Fruit fly (Drosophila melanogaster): Measurements from ENCODE around the gene SF2.

The SF2 gene

DNA sequence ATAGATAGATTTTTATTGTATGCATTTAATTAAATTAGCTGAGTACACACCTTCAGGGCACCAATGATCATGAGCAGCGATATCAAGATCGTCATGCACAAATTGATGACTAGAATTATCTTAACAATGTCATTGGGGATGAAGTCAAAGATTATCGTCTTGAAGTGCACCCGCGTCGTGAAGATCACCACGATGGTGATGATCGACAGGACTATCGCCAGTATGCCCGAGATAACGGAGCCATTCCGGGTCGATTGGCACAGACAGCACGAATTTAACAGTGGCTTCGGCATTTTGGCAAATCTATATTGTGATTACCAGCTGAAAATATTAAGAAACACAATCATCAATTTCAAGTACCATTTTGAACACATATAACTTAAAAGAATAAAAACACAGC lies 10.3 kb upstream of the SF2 start:
- TF ChIP-seq fd96Ca (GFP tag; IDR thresholded peaks at IDR 0.05) = no peak
- TF ChIP-seq CG4496 (GFP tag; IDR thresholded peaks at IDR 0.05) = no peak

DNA sequence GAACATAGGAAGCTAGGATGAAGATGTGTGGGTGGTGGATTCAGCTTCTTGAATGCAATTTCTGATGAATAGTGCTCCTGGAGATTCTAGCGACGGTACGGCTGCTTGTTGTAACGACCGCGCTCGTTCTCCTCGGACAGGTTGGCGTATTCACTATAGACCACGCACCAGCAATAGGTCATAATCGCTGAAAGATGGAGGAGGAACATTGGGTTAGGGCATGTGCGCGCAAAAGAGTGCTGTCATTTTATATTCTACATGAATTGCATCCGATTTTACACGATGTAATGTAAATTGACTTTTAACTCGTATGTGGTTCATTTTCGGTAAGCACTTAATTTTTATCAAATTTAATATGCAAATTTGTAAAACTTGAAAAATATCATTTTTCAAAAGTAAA lies 9.3 kb upstream of the SF2 start:
- TF ChIP-seq CG34367 (tag; optimal IDR thresholded peaks at IDR 0.05) = no peak
- 0 out of 3 replicates have a peak, but pooled peaks have one; percentile 27 for TF ChIP-seq CG4496 (GFP tag; IDR thresholded peaks at IDR 0.05)
- no peak for TF ChIP-seq rn (GFP tag; IDR thresholded peaks at IDR 0.05)

- TF ChIP-seq gl (tag; optimal IDR thresholded peaks at IDR 0.05) (no peak), CG9948 (tag; optimal IDR thresholded peaks at IDR 0.05) (no peak), CG8301 (tag; optimal IDR thresholded peaks at IDR 0.05) (no peak), rn (GFP tag; IDR thresholded peaks at IDR 0.05) (no peak), CG15710 (tag; optimal IDR thresholded peaks at IDR 0.05) (no peak), CG12605 (GFP tag; IDR thresholded peaks at IDR 0.05) (no peak), fd96Ca (GFP tag; IDR thresholded peaks at IDR 0.05) (no peak)
These were observed 8.6 kb upstream of the SF2 start for dm6 chr3R:16350400-16350799.

dm6 chr3R:16349111-16349655 lies 7.4 kb upstream of the SF2 start, which contains the start of the genes CG14879 and Manf:
CG14879 (minus strand) TSS chr3R:16349226.
Manf (plus strand) TSS chr3R:16349404.
- TF ChIP-seq CG34367 (tag; optimal IDR thresholded peaks at IDR 0.05) (no peak), rn (GFP tag; IDR thresholded peaks at IDR 0.05) (no peak), Snoo (tag; optimal IDR thresholded peaks at IDR 0.05) (no peak), Pif1A (GFP tag; optimal IDR thresholded peaks at IDR 0.05) (no peak), Pif1B (GFP tag; optimal IDR thresholded peaks at IDR 0.05) (no peak), CG12605 (GFP tag; IDR thresholded peaks at IDR 0.05) (no peak), Ets98B (GFP tag; IDR thresholded peaks at IDR 0.05) (0 out of 2 replicates have a peak, but pooled peaks have one; percentile 6), D1 (tag; optimal IDR thresholded peaks at IDR 0.05) (no peak), CG4496 (GFP tag; IDR thresholded peaks at IDR 0.05) (peak; percentile 24; the same call in 1 of the 3 replicates), CG32121 (GFP tag; IDR thresholded peaks at IDR 0.05) (no peak)

- no peak for TF ChIP-seq CG12605 (GFP tag; IDR thresholded peaks at IDR 0.05)
- TF ChIP-seq CG8301 (tag; optimal IDR thresholded peaks at IDR 0.05) = no peak
- TF ChIP-seq CG17806 (tag; optimal IDR thresholded peaks at IDR 0.05) = no peak
- TF ChIP-seq CG13204 (GFP tag; optimal IDR thresholded peaks at IDR 0.05) = no peak
- TF ChIP-seq CG9948 (tag; optimal IDR thresholded peaks at IDR 0.05) = no peak
- no peak for TF ChIP-seq CG34367 (tag; optimal IDR thresholded peaks at IDR 0.05)
These were observed 6.5 kb upstream of the SF2 start for dm6 chr3R:16348289-16348688.

DNA sequence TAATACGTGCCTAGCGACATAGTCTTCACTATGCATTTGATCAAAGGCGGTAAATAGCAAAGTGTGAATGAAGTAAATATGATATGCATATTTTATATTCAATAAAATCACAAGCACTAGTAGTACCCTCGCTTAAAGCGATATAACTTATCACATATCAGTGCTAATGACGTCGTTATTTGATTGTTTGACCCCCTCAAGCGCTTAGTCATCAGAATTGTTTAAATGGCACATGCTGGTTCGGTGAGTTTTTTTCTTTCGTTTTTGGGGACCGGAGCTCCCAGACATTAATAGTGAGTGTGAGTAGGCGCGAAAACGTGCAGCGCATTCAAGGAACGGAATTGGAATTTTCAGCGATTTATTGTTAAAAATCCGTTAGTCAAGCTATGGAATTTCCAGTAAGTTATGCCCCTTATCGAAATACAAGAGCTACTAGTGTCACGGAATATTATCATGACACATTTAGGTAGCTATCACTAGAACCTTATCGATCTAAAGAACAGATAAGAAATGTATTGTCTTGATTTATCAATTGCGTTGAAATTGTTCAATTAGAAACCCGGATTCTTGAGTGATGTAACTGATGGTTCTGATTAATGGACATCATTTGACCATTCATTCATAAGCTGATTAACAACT lies 6.0 kb upstream of the SF2 start:
- TF ChIP-seq fd96Ca (GFP tag; IDR thresholded peaks at IDR 0.05) (no peak), rn (GFP tag; IDR thresholded peaks at IDR 0.05) (no peak), Pif1B (GFP tag; optimal IDR thresholded peaks at IDR 0.05) (no peak), CG32121 (GFP tag; IDR thresholded peaks at IDR 0.05) (no peak), CG9948 (tag; optimal IDR thresholded peaks at IDR 0.05) (no peak), CG8159 (tag; optimal IDR thresholded peaks at IDR 0.05) (no peak), CG14655 (GFP tag; optimal IDR thresholded peaks at IDR 0.05) (no peak), CG10348 (GFP tag; IDR thresholded peaks at IDR 0.05) (no peak), Snoo (tag; optimal IDR thresholded peaks at IDR 0.05) (no peak), EcR (GFP tag; optimal IDR thresholded peaks at IDR 0.05) (no peak), CG13204 (GFP tag; optimal IDR thresholded peaks at IDR 0.05) (no peak), CG15710 (tag; optimal IDR thresholded peaks at IDR 0.05) (no peak), CG12605 (GFP tag; IDR thresholded peaks at IDR 0.05) (no peak), gl (tag; optimal IDR thresholded peaks at IDR 0.05) (no peak), Pif1A (GFP tag; optimal IDR thresholded peaks at IDR 0.05) (no peak), CG4496 (GFP tag; IDR thresholded peaks at IDR 0.05) (no peak), CG17806 (tag; optimal IDR thresholded peaks at IDR 0.05) (no peak), CG8301 (tag; optimal IDR thresholded peaks at IDR 0.05) (no peak), CG34367 (tag; optimal IDR thresholded peaks at IDR 0.05) (no peak)

DNA sequence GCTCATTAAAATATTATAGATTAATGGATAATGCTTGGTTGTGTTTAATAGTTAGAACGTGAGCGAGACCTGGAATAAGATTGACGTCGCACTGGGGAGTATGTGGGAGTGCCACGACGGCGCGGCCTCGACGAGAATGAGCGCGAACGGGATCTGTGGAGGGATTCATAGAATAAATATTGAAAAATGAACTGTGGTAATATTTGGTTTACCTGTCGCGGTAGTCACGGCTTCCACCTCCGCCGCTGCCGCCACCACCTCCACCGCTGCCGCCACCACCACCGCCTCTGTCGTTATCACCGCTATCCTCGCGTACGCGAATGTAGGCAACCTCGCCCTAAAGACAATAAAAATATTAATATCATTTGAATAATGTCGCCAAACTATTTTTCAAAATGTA lies 1.2 kb downstream of the SF2 start:
- TF ChIP-seq CG8301 (tag; optimal IDR thresholded peaks at IDR 0.05) (no peak), D1 (tag; optimal IDR thresholded peaks at IDR 0.05) (no peak), Ets98B (GFP tag; IDR thresholded peaks at IDR 0.05) (peak; percentile 17; the same call in 1 of the 2 replicates), CG12605 (GFP tag; IDR thresholded peaks at IDR 0.05) (no peak), CG13204 (GFP tag; optimal IDR thresholded peaks at IDR 0.05) (peak; percentile 30), Snoo (tag; optimal IDR thresholded peaks at IDR 0.05) (no peak), CG14655 (GFP tag; optimal IDR thresholded peaks at IDR 0.05) (no peak), CG8159 (tag; optimal IDR thresholded peaks at IDR 0.05) (no peak), CG32121 (GFP tag; IDR thresholded peaks at IDR 0.05) (peak; percentile 20; the same call in 1 of the 2 replicates), fd96Ca (GFP tag; IDR thresholded peaks at IDR 0.05) (no peak), CG9948 (tag; optimal IDR thresholded peaks at IDR 0.05) (no peak), CG15710 (tag; optimal IDR thresholded peaks at IDR 0.05) (peak; percentile 4), Pif1B (GFP tag; optimal IDR thresholded peaks at IDR 0.05) (no peak), CG34367 (tag; optimal IDR thresholded peaks at IDR 0.05) (no peak), CG4496 (GFP tag; IDR thresholded peaks at IDR 0.05) (0 out of 3 replicates have a peak, but pooled peaks have one; percentile 44), EcR (GFP tag; optimal IDR thresholded peaks at IDR 0.05) (no peak), CG17806 (tag; optimal IDR thresholded peaks at IDR 0.05) (no peak), CG10348 (GFP tag; IDR thresholded peaks at IDR 0.05) (no peak), Pif1A (GFP tag; optimal IDR thresholded peaks at IDR 0.05) (no peak), rn (GFP tag; IDR thresholded peaks at IDR 0.05) (no peak), gl (tag; optimal IDR thresholded peaks at IDR 0.05) (peak; percentile 51)
